Worm (Caenorhabditis elegans): ENCODE data around the gene srbc-29.

srbc-29 gene

DNA sequence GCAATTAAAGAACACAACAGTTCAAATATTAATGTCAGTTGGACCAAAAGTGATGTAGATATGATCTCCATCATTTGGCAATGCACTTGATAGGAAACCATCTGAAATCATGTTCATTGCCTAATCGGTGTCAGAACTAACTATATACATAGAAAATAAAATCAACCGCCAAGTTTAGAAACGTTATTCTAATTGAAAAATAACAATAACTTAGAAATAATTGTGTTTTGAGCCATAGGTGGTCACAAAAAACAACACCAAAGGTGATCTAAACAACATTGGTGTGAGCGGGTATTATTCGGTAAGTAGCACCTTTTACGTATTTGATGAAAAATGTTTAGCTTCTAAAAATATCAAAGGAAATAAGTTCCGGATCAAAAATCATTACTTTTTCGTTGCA is 46.3 kb downstream of the srbc-29 start, which contains the start of gene srab-21:
TSS of gene srab-21 (minus strand) at position 101 of the 400 bp plus-strand sequence.
- no peak for TF ChIP-seq ets-4 (GFP tag; optimal IDR thresholded peaks at IDR 0.05)
- no peak for TF ChIP-seq zfh-2 (GFP tag; conservative IDR thresholded peaks at IDR 0.05)
- no peak for TF ChIP-seq ceh-40 (GFP tag; IDR thresholded peaks at IDR 0.05)
- no peak for TF ChIP-seq ztf-28 (GFP tag; IDR thresholded peaks at IDR 0.05)
- TF ChIP-seq ztf-26 (tag; optimal IDR thresholded peaks at IDR 0.05), result no peak
- no peak for TF ChIP-seq F37B4.10 (GFP tag; IDR thresholded peaks at IDR 0.05)
- TF ChIP-seq mcd-1 (GFP tag; IDR thresholded peaks at IDR 0.05), result no peak

All from whole organism, young adult.